Worm (Caenorhabditis elegans) whole organism, young adult: Measurements from ENCODE around the gene C43G2.3.
"Not testable (repeated sequence)": the region's sequence is repeated elsewhere in the genome, so short reads cannot be mapped to it uniquely, and the experiment has no call there.

Source experiments
- B0019.2 ChIP-seq: fragments of 200-800 bp; sonication (Bioruptor generic); conservative IDR thresholded peaks from 2 replicates; pipeline ENCODE4 v1.3.6; 2022; ENCODE audit warnings: missing genetic modification reagents, missing genetic modification characterization, missing compliant biosample characterization
- B0261.1 ChIP-seq: sonication (generic microtip); optimal IDR thresholded peaks from 2 replicates; lab custom pipeline; 2016; ENCODE audit warnings: mild to moderate bottlenecking, missing genetic modification characterization, moderate library complexity, missing compliant biosample characterization
- B0336.3 ChIP-seq: fragments of 200-800 bp; sonication (Bioruptor generic); IDR thresholded peaks from 2 replicates; pipeline ENCODE4 v1.3.6; 2022; ENCODE audit warnings: missing genetic modification characterization, missing compliant biosample characterization
- C06A6.2 ChIP-seq: fragments of 200-800 bp; sonication (Bioruptor generic); conservative IDR thresholded peaks from 2 replicates; pipeline ENCODE4 v1.3.6; 2022; ENCODE audit warnings: missing genetic modification characterization, missing compliant biosample characterization
- F22D6.2 ChIP-seq: sonication (generic microtip); optimal IDR thresholded peaks from 2 replicates; lab custom pipeline; 2016; ENCODE audit warnings: mild to moderate bottlenecking, missing genetic modification characterization, missing compliant biosample characterization
- F52B5.7 ChIP-seq: sonication (generic microtip); optimal IDR thresholded peaks from 2 replicates; lab custom pipeline; 2016; ENCODE audit warnings: mild to moderate bottlenecking, missing genetic modification characterization, missing compliant biosample characterization
- T07F8.4 ChIP-seq: sonication (generic microtip); optimal IDR thresholded peaks from 2 replicates; lab custom pipeline; 2016; ENCODE audit warnings: mild to moderate bottlenecking, missing genetic modification characterization, moderate library complexity, missing compliant biosample characterization
- Y53G8AR.9 ChIP-seq: fragments of 200-800 bp; sonication (Bioruptor generic); conservative IDR thresholded peaks from 2 replicates; pipeline ENCODE4 v1.3.6; 2022; ENCODE audit warnings: missing genetic modification reagents, missing genetic modification characterization, missing compliant biosample characterization
- Y95B8A.8 ChIP-seq: fragments of 200-800 bp; sonication (Bioruptor generic); IDR thresholded peaks from 2 replicates; pipeline ENCODE4 v1.3.6; 2022; ENCODE audit warnings: missing genetic modification reagents, missing genetic modification characterization, missing compliant biosample characterization
- atf-7 ChIP-seq: sonication (generic microtip); optimal IDR thresholded peaks from 2 replicates; lab custom pipeline; 2017; ENCODE audit warnings: mild to moderate bottlenecking, missing genetic modification characterization, missing compliant biosample characterization
- attf-5 ChIP-seq: fragments of 200-800 bp; sonication (Bioruptor generic); optimal IDR thresholded peaks from 2 replicates; lab custom pipeline; 2018; ENCODE audit warnings: mild to moderate bottlenecking, missing genetic modification characterization, missing compliant biosample characterization
- ccch-3 ChIP-seq: fragments of 200-800 bp; sonication (Bioruptor generic); optimal IDR thresholded peaks from 2 replicates; lab custom pipeline; 2018; ENCODE audit warnings: mild to moderate bottlenecking, missing genetic modification characterization, missing compliant biosample characterization
- cebp-1 ChIP-seq, 2 experiments: fragments of 200-800 bp in 1 of 2; sonication (Bioruptor generic) in 1 of 2; sonication (generic microtip) in 1 of 2; IDR thresholded peaks in 1 of 2; optimal IDR thresholded peaks in 1 of 2; 2 replicates each; pipeline versions ENCODE4 v1.3.6 to Lab custom; 2017 to 2022; ENCODE audit warnings: missing compliant biosample characterization in 2 of 2, missing genetic modification characterization in 2 of 2, mild to moderate bottlenecking in 1 of 2, missing genetic modification reagents in 1 of 2, moderate library complexity in 1 of 2
- ceh-40 ChIP-seq: fragments of 200-800 bp; sonication (Bioruptor generic); IDR thresholded peaks from 2 replicates; pipeline ENCODE4 v1.3.6; 2022; ENCODE audit warnings: missing genetic modification characterization, missing compliant biosample characterization
- ceh-91 ChIP-seq: fragments of 200-800 bp; sonication (Bioruptor generic); IDR thresholded peaks from 2 replicates; pipeline ENCODE4 v1.3.6; 2022; ENCODE audit warnings: missing genetic modification reagents, missing genetic modification characterization, missing compliant biosample characterization
- ekl-4 ChIP-seq: fragments of 200-800 bp; sonication (Bioruptor generic); IDR thresholded peaks from 2 replicates; pipeline ENCODE4 v1.3.6; 2022; ENCODE audit warnings: missing genetic modification reagents, missing genetic modification characterization, missing compliant biosample characterization
- him-1 ChIP-seq: sonication (generic microtip); optimal IDR thresholded peaks from 2 replicates; lab custom pipeline; 2016; ENCODE audit warnings: missing genotype, missing genetic modification reagents, missing genetic modification characterization, missing compliant biosample characterization
- hmg-1.2 ChIP-seq: fragments of 200-800 bp; sonication (Bioruptor generic); IDR thresholded peaks from 2 replicates; pipeline ENCODE4 v1.3.6; 2022; ENCODE audit warnings: missing genetic modification reagents, missing genetic modification characterization, missing compliant biosample characterization
- hrde-1 ChIP-seq: sonication (generic microtip); optimal IDR thresholded peaks from 2 replicates; lab custom pipeline; 2016; ENCODE audit warnings: missing genetic modification characterization, mild to moderate bottlenecking, missing compliant biosample characterization, moderate library complexity, missing genotype, missing genetic modification reagents, borderline replicate concordance
- hsf-1 ChIP-seq: fragments of 200-800 bp; sonication (Bioruptor generic); IDR thresholded peaks from 2 replicates; pipeline ENCODE4 v1.3.6; 2022; ENCODE audit warnings: missing genetic modification reagents, missing genetic modification characterization, missing compliant biosample characterization
- lin-40 ChIP-seq: sonication (generic microtip); optimal IDR thresholded peaks from 2 replicates; lab custom pipeline; 2016; ENCODE audit warnings: missing genetic modification characterization, mild to moderate bottlenecking, missing compliant biosample characterization, missing genotype, missing genetic modification reagents
- lir-1 ChIP-seq: fragments of 200-800 bp; sonication (Bioruptor generic); conservative IDR thresholded peaks from 2 replicates; pipeline ENCODE4 v1.3.6; 2022; ENCODE audit warnings: missing genetic modification reagents, missing genetic modification characterization, missing compliant biosample characterization
- madf-10 ChIP-seq: sonication (generic microtip); optimal IDR thresholded peaks from 2 replicates; lab custom pipeline; 2016; ENCODE audit warnings: mild to moderate bottlenecking, missing genetic modification characterization, missing compliant biosample characterization
- madf-3 ChIP-seq: fragments of 200-800 bp; sonication (Bioruptor generic); IDR thresholded peaks from 2 replicates; pipeline ENCODE4 v1.3.6; 2022; ENCODE audit warnings: missing genetic modification reagents, missing genetic modification characterization, missing compliant biosample characterization
- madf-6 ChIP-seq: fragments of 200-800 bp; sonication (Bioruptor generic); IDR thresholded peaks from 2 replicates; pipeline ENCODE4 v1.3.6; 2022; ENCODE audit warnings: missing genetic modification reagents, missing genetic modification characterization, missing compliant biosample characterization
- madf-8 ChIP-seq: fragments of 200-800 bp; sonication (Bioruptor generic); conservative IDR thresholded peaks from 2 replicates; pipeline ENCODE4 v1.3.6; 2022; ENCODE audit warnings: missing genetic modification reagents, missing genetic modification characterization, missing compliant biosample characterization
- mes-4 ChIP-seq: sonication (generic microtip); optimal IDR thresholded peaks from 2 replicates; lab custom pipeline; 2016; ENCODE audit warnings: missing genotype, missing genetic modification characterization, missing compliant biosample characterization
- nfya-2 ChIP-seq: fragments of 200-800 bp; sonication (Bioruptor generic); IDR thresholded peaks from 2 replicates; pipeline ENCODE4 v1.3.6; 2022; ENCODE audit warnings: missing genetic modification reagents, missing genetic modification characterization, missing compliant biosample characterization
- nfyb-1 ChIP-seq: fragments of 200-800 bp; sonication (Bioruptor generic); IDR thresholded peaks from 2 replicates; pipeline ENCODE4 v1.3.6; 2022; ENCODE audit warnings: missing genetic modification reagents, missing genetic modification characterization, missing compliant biosample characterization
- nhr-80 ChIP-seq: sonication (generic microtip); optimal IDR thresholded peaks from 2 replicates; lab custom pipeline; 2016; ENCODE audit warnings: missing genetic modification characterization, missing compliant biosample characterization
- pha-4 ChIP-seq: fragments of 150-350 bp; sonication (generic microtip); optimal IDR thresholded peaks from 2 replicates; lab custom pipeline; 2014; ENCODE audit warnings: missing biosample characterization, missing genetic modification reagents, missing genetic modification characterization
- repo-1 ChIP-seq: sonication (generic microtip); optimal IDR thresholded peaks from 2 replicates; lab custom pipeline; 2017; ENCODE audit warnings: mild to moderate bottlenecking, missing genetic modification characterization, missing compliant biosample characterization
- rpc-1 ChIP-seq, 2 experiments: fragments of 150-350 bp in 1 of 2; sonication (generic microtip) in 1 of 2; optimal IDR thresholded peaks; 2 replicates each; lab custom pipeline; 2014 to 2018; ENCODE audit warnings: missing biosample characterization in 1 of 2, missing genetic modification characterization in 1 of 2, missing genetic modification reagents in 1 of 2, missing genotype in 1 of 2
- snpc-4 ChIP-seq, 5 experiments: fragments of 150-350 bp in 1 of 5; sonication (generic microtip) in 4 of 5; optimal IDR thresholded peaks; 2 replicates each; lab custom pipeline; 2014 to 2018; ENCODE audit warnings: missing genetic modification characterization in 5 of 5, missing biosample characterization in 3 of 5, antibody characterized with exemption in 2 of 5, mild to moderate bottlenecking in 2 of 5, missing compliant biosample characterization in 2 of 5, missing genotype in 2 of 5, moderate library complexity in 2 of 5, missing genetic modification reagents in 1 of 5
- tbp1 ChIP-seq: fragments of 200-800 bp; sonication (Bioruptor generic); optimal IDR thresholded peaks from 2 replicates; lab custom pipeline; 2018; ENCODE audit warnings: mild to moderate bottlenecking, missing genetic modification characterization, missing compliant biosample characterization
- tbx-9 ChIP-seq: sonication (generic microtip); optimal IDR thresholded peaks from 2 replicates; lab custom pipeline; 2016; ENCODE audit warnings: borderline replicate concordance, missing genetic modification characterization, inconsistent platforms, missing compliant biosample characterization
- tlf-1 ChIP-seq: fragments of 200-800 bp; sonication (Bioruptor generic); optimal IDR thresholded peaks from 2 replicates; lab custom pipeline; 2018; ENCODE audit warnings: mild to moderate bottlenecking, missing genetic modification characterization, missing compliant biosample characterization
- ztf-22 ChIP-seq: fragments of 200-800 bp; sonication (Bioruptor generic); optimal IDR thresholded peaks from 2 replicates; lab custom pipeline; 2018; ENCODE audit warnings: mild to moderate bottlenecking, missing genetic modification characterization, moderate library complexity, missing compliant biosample characterization

C43G2.3 gene

ce11 chrIV:6551359-6552031, 26.5 kb upstream of the C43G2.3 start:
- not testable (repeated sequence) for TF ChIP-seq rpc-1 (optimal IDR thresholded peaks at IDR 0.05; lab: Kevin White, UChicago); snpc-4 (GFP tag; optimal IDR thresholded peaks at IDR 0.05; lab: Kevin White, UChicago)
- peak; percentile 57 for TF ChIP-seq rpc-1 (tag; optimal IDR thresholded peaks at IDR 0.05; lab: Kevin White, UChicago)
- peak in 1 of 4 experiments; percentile 5 for TF ChIP-seq snpc-4 (tag; optimal IDR thresholded peaks at IDR 0.05; lab: Kevin White, UChicago)

ce11 chrIV:6552036-6552435, 26.0 kb upstream of the C43G2.3 start:
- TF ChIP-seq hmg-1.2 (GFP tag; lab: Robert Waterston, UW) = 0 out of 2 replicates have a peak, but pooled peaks have one; percentile 12
- 0 out of 2 replicates have a peak, but pooled peaks have one; percentile 29 for TF ChIP-seq madf-6
- 0 out of 2 replicates have a peak, but pooled peaks have one; percentile 22 for TF ChIP-seq Y95B8A.8 (GFP tag; lab: Robert Waterston, UW)
- no peak for TF ChIP-seq F22D6.2 (tag; lab: Kevin White, UChicago)
- TF ChIP-seq Y53G8AR.9 = 0 out of 2 replicates have a peak, but pooled peaks have one; percentile 23
- TF ChIP-seq lir-1 = no peak
- 0 out of 2 replicates have a peak, but pooled peaks have one; percentile 10 for TF ChIP-seq hsf-1 (GFP tag; lab: Robert Waterston, UW)
- 0 out of 2 replicates have a peak, but pooled peaks have one; percentile 7 for TF ChIP-seq nfyb-1 (GFP tag; lab: Robert Waterston, UW)
- no peak for TF ChIP-seq madf-3 (GFP tag; lab: Robert Waterston, UW)
- no peak for TF ChIP-seq F52B5.7 (tag; lab: Kevin White, UChicago)
- no peak for TF ChIP-seq tbx-9
- TF ChIP-seq repo-1 (tag; lab: Kevin White, UChicago) = peak; percentile 56
- TF ChIP-seq cebp-1 (GFP tag; IDR thresholded peaks at IDR 0.05; lab: Robert Waterston, UW) = no peak
- TF ChIP-seq cebp-1 (tag; optimal IDR thresholded peaks at IDR 0.05; lab: Kevin White, UChicago) = peak; percentile 27
- TF ChIP-seq snpc-4 (GFP tag; optimal IDR thresholded peaks at IDR 0.05; lab: Kevin White, UChicago) = no peak
- peak in 1 of 4 experiments; percentile 9 for TF ChIP-seq snpc-4 (tag; optimal IDR thresholded peaks at IDR 0.05; lab: Kevin White, UChicago)
- no peak for TF ChIP-seq T07F8.4 (tag; lab: Kevin White, UChicago)
- peak; percentile 48; the same call in 1 of the 2 replicates for TF ChIP-seq B0336.3 (GFP tag; lab: Robert Waterston, UW)
- no peak for TF ChIP-seq madf-8 (GFP tag; lab: Robert Waterston, UW)
- TF ChIP-seq ztf-22 (GFP tag; lab: Kevin White, UChicago) = peak; percentile 6
- TF ChIP-seq him-1 (tag; lab: Kevin White, UChicago) = no peak

ce11 chrIV:6554865-6555264, 23.1 kb upstream of the C43G2.3 start:
- TF ChIP-seq nfya-2 = no peak
- no peak for TF ChIP-seq lin-40
- peak; percentile 25 for TF ChIP-seq tbp1 (GFP tag; lab: Kevin White, UChicago)
- no peak for TF ChIP-seq mes-4 (tag; lab: Kevin White, UChicago)
- no peak for TF ChIP-seq madf-8 (GFP tag; lab: Robert Waterston, UW)
- peak; percentile 12 for TF ChIP-seq pha-4 (tag; lab: Kevin White, UChicago)
- TF ChIP-seq nhr-80 = peak; percentile 96
- TF ChIP-seq madf-10 (tag; lab: Kevin White, UChicago) = peak; percentile 44
- TF ChIP-seq ccch-3 (GFP tag; lab: Kevin White, UChicago) = no peak
- TF ChIP-seq hrde-1 (tag; lab: Kevin White, UChicago) = no peak
- TF ChIP-seq cebp-1 (GFP tag; IDR thresholded peaks at IDR 0.05; lab: Robert Waterston, UW) = no peak
- TF ChIP-seq cebp-1 (tag; optimal IDR thresholded peaks at IDR 0.05; lab: Kevin White, UChicago) = peak; percentile 31
- TF ChIP-seq B0261.1 (tag; lab: Kevin White, UChicago) = no peak
- no peak for TF ChIP-seq B0019.2 (GFP tag; lab: Robert Waterston, UW)
- 0 out of 2 replicates have a peak, but pooled peaks have one; percentile 29 for TF ChIP-seq ekl-4 (GFP tag; lab: Robert Waterston, UW)
- TF ChIP-seq C06A6.2 (GFP tag; lab: Robert Waterston, UW) = no peak
- TF ChIP-seq ceh-40 = no peak
- TF ChIP-seq ceh-91 (GFP tag; lab: Robert Waterston, UW) = no peak
- peak; percentile 1 for TF ChIP-seq attf-5 (GFP tag; lab: Kevin White, UChicago)
- peak; percentile 28 for TF ChIP-seq atf-7 (tag; lab: Kevin White, UChicago)
- peak; percentile 61; the same call in 1 of the 2 replicates for TF ChIP-seq B0336.3 (GFP tag; lab: Robert Waterston, UW)
- TF ChIP-seq Y95B8A.8 (GFP tag; lab: Robert Waterston, UW) = 0 out of 2 replicates have a peak, but pooled peaks have one; percentile 46
- no peak for TF ChIP-seq tlf-1 (GFP tag; lab: Kevin White, UChicago)
